Fruit fly (Drosophila melanogaster) whole organism, adult: ENCODE data around the gene mRpS21.

Experiments
- CG11617 ChIP-seq: fragments of 200-800 bp; sonication (Bioruptor generic); optimal IDR thresholded peaks from 2 replicates; lab custom pipeline; 2017; ENCODE audit warnings: mild to moderate bottlenecking, missing biosample characterization, missing genetic modification reagents, missing genetic modification characterization
- CG12768 ChIP-seq: fragments of 200-800 bp; sonication (Bioruptor generic); optimal IDR thresholded peaks from 2 replicates; lab custom pipeline; 2017; ENCODE audit warnings: missing biosample characterization, missing genetic modification characterization, mild to moderate bottlenecking, moderate library complexity, missing genetic modification reagents
- CG1620 ChIP-seq: fragments of 200-800 bp; sonication (Bioruptor generic); optimal IDR thresholded peaks from 2 replicates; lab custom pipeline; 2016; ENCODE audit warnings: missing biosample characterization, missing genetic modification characterization
- CG5204 ChIP-seq: fragments of 200-800 bp; sonication (Bioruptor generic); optimal IDR thresholded peaks from 2 replicates; lab custom pipeline; 2016; ENCODE audit warnings: missing biosample characterization, missing genetic modification characterization
- CG7045 ChIP-seq: fragments of 200-800 bp; sonication (Bioruptor generic); optimal IDR thresholded peaks from 2 replicates; lab custom pipeline; 2017; ENCODE audit warnings: missing biosample characterization, mild to moderate bottlenecking, missing genetic modification characterization
- Clk ChIP-seq: fragments of 200-800 bp; sonication (Bioruptor generic); optimal IDR thresholded peaks from 2 replicates; lab custom pipeline; 2017; ENCODE audit warnings: missing biosample characterization, missing genetic modification characterization
- cnc ChIP-seq, 2 experiments: fragments of >200 bp; optimal IDR thresholded peaks; 2 replicates each; lab custom pipeline; 2017
- kay ChIP-seq: fragments of 200-800 bp; sonication (Bioruptor generic); peaks from one replicate; lab custom pipeline; 2016; ENCODE audit warnings: missing biosample characterization, missing genetic modification characterization, borderline replicate concordance
- pad ChIP-seq: fragments of 200-800 bp; sonication (Bioruptor generic); optimal IDR thresholded peaks from 3 replicates; lab custom pipeline; 2017; ENCODE audit warnings: missing biosample characterization, missing genetic modification characterization, mild to moderate bottlenecking, moderate library complexity, missing genetic modification reagents
- tj ChIP-seq: fragments of 200-800 bp; sonication (Bioruptor generic); optimal IDR thresholded peaks from 3 replicates; lab custom pipeline; 2017; ENCODE audit warnings: missing biosample characterization, mild to moderate bottlenecking, missing genetic modification characterization, moderate library complexity

DNA sequence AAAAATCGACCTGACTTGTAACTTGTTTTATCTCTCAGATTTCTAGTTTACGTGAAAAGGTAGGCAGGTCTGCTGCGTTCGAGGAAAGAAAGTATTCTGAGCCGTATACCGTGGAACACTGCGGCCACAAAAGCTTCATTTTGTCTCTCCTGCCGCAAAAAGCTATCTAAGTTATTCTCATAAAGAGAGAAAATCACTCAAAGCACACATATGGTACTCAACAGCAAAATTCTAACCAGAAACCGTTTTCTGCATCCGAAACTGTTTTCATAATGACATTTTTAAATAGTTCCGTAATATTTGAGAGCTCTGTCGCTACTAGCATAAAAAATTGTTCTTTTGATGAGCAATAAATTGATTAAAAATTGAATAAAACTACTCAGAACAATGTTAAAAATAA, 1.9 kb downstream of the mRpS21 start, which contains the start of the genes CG9813 and CG8870:
- no peak for TF ChIP-seq cnc (optimal IDR thresholded peaks at IDR 0.05; lab: Kevin White, UChicago)
- TF ChIP-seq pad (GFP tag; lab: Kevin White, UChicago): no peak
- no peak for TF ChIP-seq CG5204 (GFP tag; lab: Kevin White, UChicago)
- TF ChIP-seq CG11617 (GFP tag; lab: Kevin White, UChicago): no peak
- no peak for TF ChIP-seq CG1620 (GFP tag; lab: Kevin White, UChicago)
- TF ChIP-seq tj (GFP tag; lab: Kevin White, UChicago): no peak
- TF ChIP-seq Clk: no peak
- TF ChIP-seq kay (GFP tag; lab: Kevin White, UChicago): no peak
- TF ChIP-seq CG7045 (GFP tag; lab: Kevin White, UChicago): no peak
- TF ChIP-seq CG12768 (GFP tag; lab: Kevin White, UChicago): no peak
